Worm (Caenorhabditis elegans) whole organism, L3 larva: ENCODE results near the gene lec-5.

Source experiments
- R02D3.7 ChIP-seq: fragments of 150-350 bp; optimal IDR thresholded peaks from 2 replicates; lab custom pipeline; 2014; ENCODE audit warnings: missing biosample characterization, missing genetic modification characterization
- ZK546.5 ChIP-seq: sonication (generic microtip); optimal IDR thresholded peaks from 2 replicates; lab custom pipeline; 2017; ENCODE audit warnings: missing biosample characterization, missing genetic modification characterization
- aly-2 ChIP-seq: fragments of 150-350 bp; optimal IDR thresholded peaks from 2 replicates; lab custom pipeline; 2014; ENCODE audit warnings: missing biosample characterization, missing genetic modification characterization
- ceh-28 ChIP-seq: fragments of 150-350 bp; optimal IDR thresholded peaks from 2 replicates; lab custom pipeline; 2014; ENCODE audit warnings: missing biosample characterization, missing genetic modification reagents, missing genetic modification characterization
- ceh-9 ChIP-seq: sonication (generic microtip); optimal IDR thresholded peaks from 2 replicates; lab custom pipeline; 2018; ENCODE audit warnings: missing biosample characterization, missing genetic modification characterization
- egl-5 ChIP-seq: fragments of 150-350 bp; optimal IDR thresholded peaks from 2 replicates; lab custom pipeline; 2017; ENCODE audit warnings: missing biosample characterization, missing genetic modification reagents, missing genetic modification characterization, inconsistent platforms
- elt-1 ChIP-seq: fragments of 150-350 bp; optimal IDR thresholded peaks from 2 replicates; lab custom pipeline; 2014; ENCODE audit warnings: missing biosample characterization, missing genetic modification characterization
- elt-2 ChIP-seq: sonication (generic microtip); optimal IDR thresholded peaks from 2 replicates; lab custom pipeline; 2016; ENCODE audit warnings: missing genetic modification reagents, mild to moderate bottlenecking, missing genetic modification characterization, missing compliant biosample characterization
- elt-3 ChIP-seq, 3 experiments: fragments of 150-350 bp in 1 of 3; sonication (generic microtip) in 2 of 3; optimal IDR thresholded peaks; 2 replicates in 2 of 3; 4 replicates in 1 of 3; lab custom pipeline; 2014 to 2017; ENCODE audit warnings: missing biosample characterization in 3 of 3, missing genetic modification characterization in 3 of 3
- eor-1 ChIP-seq, 2 experiments: fragments of 150-350 bp; optimal IDR thresholded peaks; 2 replicates each; lab custom pipeline; 2014 to 2018; ENCODE audit warnings: missing biosample characterization in 2 of 2, missing genetic modification characterization in 2 of 2
- fkh-10 ChIP-seq: sonication (generic microtip); optimal IDR thresholded peaks from 2 replicates; lab custom pipeline; 2017; ENCODE audit warnings: missing biosample characterization, missing genetic modification reagents, missing genetic modification characterization
- fkh-2 ChIP-seq: fragments of 150-350 bp; optimal IDR thresholded peaks from 2 replicates; lab custom pipeline; 2014; ENCODE audit warnings: missing biosample characterization, missing genetic modification reagents, missing genetic modification characterization
- jun-1 ChIP-seq: fragments of 150-350 bp; optimal IDR thresholded peaks from 2 replicates; lab custom pipeline; 2014; ENCODE audit warnings: missing biosample characterization, missing genetic modification reagents, missing genetic modification characterization
- mdl-1 ChIP-seq: fragments of 150-350 bp; optimal IDR thresholded peaks from 2 replicates; lab custom pipeline; 2014; ENCODE audit warnings: missing biosample characterization, missing genetic modification characterization
- mml-1 ChIP-seq: fragments of 150-350 bp; sonication (generic microtip); optimal IDR thresholded peaks from 3 replicates; lab custom pipeline; 2014; ENCODE audit warnings: missing biosample characterization, missing genetic modification characterization
- nfya-1 ChIP-seq: sonication (generic microtip); optimal IDR thresholded peaks from 2 replicates; lab custom pipeline; 2017; ENCODE audit warnings: missing genetic modification characterization, mild to moderate bottlenecking, missing compliant biosample characterization, antibody characterized with exemption, moderate library complexity; ENCODE audit not compliant: insufficient read depth
- nhr-23 ChIP-seq: fragments of 150-350 bp; optimal IDR thresholded peaks from 2 replicates; lab custom pipeline; 2014; ENCODE audit warnings: missing biosample characterization, missing genetic modification reagents, missing genetic modification characterization
- nhr-237 ChIP-seq: fragments of 150-350 bp; optimal IDR thresholded peaks from 2 replicates; lab custom pipeline; 2014; ENCODE audit warnings: missing biosample characterization, missing genetic modification characterization
- nhr-25 ChIP-seq: sonication (generic microtip); optimal IDR thresholded peaks from 2 replicates; lab custom pipeline; 2017; ENCODE audit warnings: missing biosample characterization, missing genetic modification characterization
- nhr-28 ChIP-seq: fragments of 150-350 bp; optimal IDR thresholded peaks from 2 replicates; lab custom pipeline; 2014; ENCODE audit warnings: missing biosample characterization, missing genetic modification characterization
- nhr-43 ChIP-seq: sonication (generic microtip); optimal IDR thresholded peaks from 2 replicates; lab custom pipeline; 2016; ENCODE audit warnings: mild to moderate bottlenecking, missing genetic modification characterization, missing compliant biosample characterization; ENCODE audit not compliant: poor library complexity, severe bottlenecking
- nhr-67 ChIP-seq: fragments of 150-350 bp; optimal IDR thresholded peaks from 2 replicates; lab custom pipeline; 2014; ENCODE audit warnings: missing biosample characterization, missing genetic modification characterization
- nhr-76 ChIP-seq: fragments of 150-350 bp; sonication (generic microtip); optimal IDR thresholded peaks from 5 replicates; lab custom pipeline; 2014; ENCODE audit warnings: missing biosample characterization, missing genetic modification characterization
- nhr-77 ChIP-seq: fragments of 150-350 bp; optimal IDR thresholded peaks from 2 replicates; lab custom pipeline; 2014; ENCODE audit warnings: missing biosample characterization, missing genetic modification characterization
- pha-4 ChIP-seq: fragments of 150-350 bp; optimal IDR thresholded peaks from 2 replicates; lab custom pipeline; 2014; ENCODE audit warnings: missing biosample characterization, missing genetic modification reagents, missing genetic modification characterization
- pqm-1 ChIP-seq: fragments of 150-350 bp; optimal IDR thresholded peaks from 2 replicates; lab custom pipeline; 2017; ENCODE audit warnings: missing biosample characterization, missing genetic modification characterization, inconsistent platforms
- sea-2 ChIP-seq: fragments of 150-350 bp; sonication (generic microtip); optimal IDR thresholded peaks from 4 replicates; lab custom pipeline; 2014; ENCODE audit warnings: missing biosample characterization, missing genetic modification reagents, missing genetic modification characterization
- skn-1 ChIP-seq: fragments of 150-350 bp; optimal IDR thresholded peaks from 2 replicates; lab custom pipeline; 2014; ENCODE audit warnings: missing biosample characterization, missing genetic modification characterization
- snpc-4 ChIP-seq: fragments of 150-350 bp; optimal IDR thresholded peaks from 2 replicates; lab custom pipeline; 2014; ENCODE audit warnings: missing biosample characterization, missing genetic modification characterization
- tbx-2 ChIP-seq: sonication (generic microtip); optimal IDR thresholded peaks from 2 replicates; lab custom pipeline; 2016; ENCODE audit warnings: mild to moderate bottlenecking, missing genetic modification characterization, missing compliant biosample characterization
- unc-39 ChIP-seq: sonication (generic microtip); optimal IDR thresholded peaks from 4 replicates; lab custom pipeline; 2017; ENCODE audit warnings: missing biosample characterization, missing genetic modification characterization
- unc-62 ChIP-seq: fragments of 150-350 bp; sonication (generic microtip); optimal IDR thresholded peaks from 4 replicates; lab custom pipeline; 2014; ENCODE audit warnings: missing biosample characterization, missing genetic modification reagents, missing genetic modification characterization
- ztf-4 ChIP-seq: fragments of 150-350 bp; optimal IDR thresholded peaks from 2 replicates; lab custom pipeline; 2014; ENCODE audit warnings: missing biosample characterization, missing genetic modification characterization

lec-5 gene

DNA sequence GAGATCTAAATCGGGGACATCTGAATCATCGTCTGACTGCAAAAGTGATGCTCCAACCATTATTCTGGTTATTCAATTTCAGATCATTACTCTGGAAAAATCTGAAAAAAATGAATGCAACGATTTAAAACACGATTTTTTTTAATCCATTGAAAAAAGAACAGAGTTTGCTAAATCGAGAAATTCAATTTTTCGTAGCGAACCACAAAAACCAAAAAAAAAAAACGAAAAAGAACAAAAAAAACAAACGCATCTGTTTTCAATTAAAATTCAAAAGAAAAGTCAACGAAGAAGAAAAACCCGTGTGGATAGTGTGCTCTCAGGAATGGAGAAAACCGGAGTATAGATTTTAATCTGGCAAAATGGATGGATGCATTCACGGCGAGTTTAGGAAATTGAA lies 17.4 kb upstream of the lec-5 start, which contains the start of gene F55C12.4:
F55C12.4 (minus strand) TSS at position 101 of the 400 bp plus-strand sequence.
- TF ChIP-seq aly-2 (tag; lab: Kevin White, UChicago), result no peak
- no peak for TF ChIP-seq fkh-10 (GFP tag; lab: Kevin White, UChicago)
- TF ChIP-seq nhr-43 (tag; lab: Kevin White, UChicago), result no peak
- no peak for TF ChIP-seq nhr-237 (tag; lab: Kevin White, UChicago)
- TF ChIP-seq nhr-28 (tag; lab: Kevin White, UChicago), result no peak
- no peak for TF ChIP-seq elt-1 (tag; lab: Kevin White, UChicago)
- no peak for TF ChIP-seq fkh-2 (tag; lab: Kevin White, UChicago)
- TF ChIP-seq snpc-4 (tag; lab: Kevin White, UChicago), result no peak
- TF ChIP-seq tbx-2 (tag; lab: Kevin White, UChicago), result no peak
- TF ChIP-seq nhr-23 (tag; lab: Kevin White, UChicago), result no peak
- no peak for TF ChIP-seq ztf-4 (tag; lab: Kevin White, UChicago)
- TF ChIP-seq, all 47 proteins: peak for 0

- no peak for TF ChIP-seq mdl-1
- TF ChIP-seq nfya-1 (tag; lab: Kevin White, UChicago), result no peak
- no peak for TF ChIP-seq ZK546.5 (tag; lab: Kevin White, UChicago)
- TF ChIP-seq ceh-9 (tag; lab: Kevin White, UChicago), result no peak
- no peak for TF ChIP-seq nhr-237 (tag; lab: Kevin White, UChicago)
- no peak for TF ChIP-seq nhr-67
- no peak for TF ChIP-seq nhr-28 (tag; lab: Kevin White, UChicago)
Observed at ce11 chrII:5854122-5854521, 13.2 kb upstream of the lec-5 start, which contains the start of gene H41C03.1. H41C03.1 (plus strand) TSS chrII:5854422.

DNA sequence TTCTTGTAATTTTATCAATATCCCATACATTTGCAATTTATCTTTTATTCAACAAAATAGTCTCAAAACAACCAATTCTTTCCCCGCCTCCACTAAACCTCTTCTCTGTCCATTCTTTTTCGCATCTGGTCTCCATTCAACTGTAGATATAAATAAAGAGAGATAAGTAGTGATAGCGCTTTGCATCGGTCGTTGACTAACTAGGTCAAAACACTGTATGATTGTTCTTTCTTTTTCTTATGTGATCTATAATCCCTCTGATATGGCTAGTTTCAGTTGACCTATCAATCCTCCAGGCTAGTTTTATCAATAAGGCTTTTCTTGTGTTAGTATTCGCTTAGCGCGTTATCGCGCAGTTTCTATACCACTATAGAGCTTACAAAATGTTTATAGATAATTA lies 12.4 kb upstream of the lec-5 start:
- TF ChIP-seq jun-1 (tag; lab: Kevin White, UChicago) (no peak), nhr-43 (tag; lab: Kevin White, UChicago) (peak; percentile 31), unc-39 (no peak), nhr-23 (tag; lab: Kevin White, UChicago) (peak; percentile 91), ceh-28 (tag; lab: Kevin White, UChicago) (peak; percentile 20), nhr-67 (no peak), unc-62 (no peak), nhr-25 (tag; lab: Kevin White, UChicago) (no peak), snpc-4 (tag; lab: Kevin White, UChicago) (no peak), elt-3 (tag; optimal IDR thresholded peaks at IDR 0.05; lab: Kevin White, UChicago) (peak in 2 of 3 experiments; percentile 42 to 53), R02D3.7 (no peak)

DNA sequence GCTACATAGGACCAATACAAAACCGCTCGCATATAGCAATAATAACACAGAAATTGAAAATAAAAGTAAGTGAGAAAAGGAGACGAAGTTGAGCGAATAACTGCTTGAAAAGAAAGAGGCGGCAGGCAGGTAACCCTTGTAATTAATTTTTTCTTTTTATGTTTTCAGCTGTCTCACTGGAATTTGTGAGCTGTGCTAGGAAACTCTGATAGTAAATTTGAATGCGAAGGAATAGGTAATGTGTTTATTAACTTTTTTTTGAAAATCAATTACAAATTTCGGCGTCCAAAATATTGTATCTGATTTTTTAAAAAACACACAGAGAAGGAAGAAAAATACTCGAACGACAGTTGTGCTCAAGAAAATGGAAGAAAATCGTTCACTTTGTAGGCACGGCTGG lies 11.1 kb upstream of the lec-5 start, which contains the start of gene H41C03.2:
H41C03.2 (minus strand) TSS at position 101 of the 400 bp plus-strand sequence.
- TF ChIP-seq mml-1 (tag; lab: Kevin White, UChicago), result no peak
- no peak for TF ChIP-seq nhr-76 (tag; lab: Kevin White, UChicago)
- no peak for TF ChIP-seq unc-39
- TF ChIP-seq skn-1 (tag; lab: Kevin White, UChicago), result no peak
- no peak for TF ChIP-seq R02D3.7
- no peak for TF ChIP-seq nhr-77 (tag; lab: Kevin White, UChicago)
- TF ChIP-seq aly-2 (tag; lab: Kevin White, UChicago), result no peak
- no peak for TF ChIP-seq nfya-1 (tag; lab: Kevin White, UChicago)
- TF ChIP-seq nhr-25 (tag; lab: Kevin White, UChicago), result no peak
- TF ChIP-seq sea-2 (GFP tag; lab: Kevin White, UChicago), result no peak
- TF ChIP-seq nhr-28 (tag; lab: Kevin White, UChicago), result no peak
- no peak for TF ChIP-seq elt-1 (tag; lab: Kevin White, UChicago)
- TF ChIP-seq pqm-1 (tag; lab: Kevin White, UChicago), result no peak
- TF ChIP-seq elt-3 (tag; optimal IDR thresholded peaks at IDR 0.05; lab: Kevin White, UChicago), result no peak
- TF ChIP-seq eor-1 (tag; optimal IDR thresholded peaks at IDR 0.05; lab: Kevin White, UChicago), result no peak
- no peak for TF ChIP-seq egl-5 (tag; lab: Kevin White, UChicago)

DNA sequence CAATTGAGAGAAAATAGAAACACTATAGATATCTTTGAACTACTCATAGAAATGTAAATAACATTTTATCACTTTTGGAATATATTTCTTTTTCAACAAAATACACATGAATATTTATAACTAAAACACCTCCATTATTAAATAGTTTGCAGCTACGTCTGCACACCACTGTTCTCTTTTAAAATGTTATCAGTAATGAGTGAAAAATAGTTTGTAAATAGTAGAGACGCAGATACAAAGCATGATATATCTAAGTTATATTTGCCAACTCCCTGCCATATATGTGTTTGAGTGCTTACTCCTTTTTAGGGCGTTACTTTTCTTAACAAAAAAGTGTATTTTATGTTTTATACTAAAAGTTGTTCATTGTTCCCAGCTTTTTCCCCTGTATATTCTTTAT lies 5.3 kb upstream of the lec-5 start:
- TF ChIP-seq nfya-1 (tag; lab: Kevin White, UChicago) (no peak), jun-1 (tag; lab: Kevin White, UChicago) (no peak), pha-4 (tag; lab: Kevin White, UChicago) (peak; percentile 68), pqm-1 (tag; lab: Kevin White, UChicago) (peak; percentile 5), elt-2 (tag; lab: Kevin White, UChicago) (peak; percentile 70)
